Worm (Caenorhabditis elegans): ENCODE results near the gene copd-1.

Gene copd-1

ce11 chrIII:6624872-6625271, at the start of gene copd-1:
TSS of gene copd-1 (minus strand) at chrIII:6624972.
- TF ChIP-seq unc-62 (GFP tag; optimal IDR thresholded peaks at IDR 0.05) = no peak

ce11 chrIII:6670737-6671242, 46.0 kb upstream of the copd-1 start:
- no peak for TF ChIP-seq unc-62 (GFP tag; optimal IDR thresholded peaks at IDR 0.05)

ce11 chrIII:6655830-6656229, 31.1 kb upstream of the copd-1 start:
- TF ChIP-seq unc-62 (GFP tag; optimal IDR thresholded peaks at IDR 0.05) = no peak

DNA sequence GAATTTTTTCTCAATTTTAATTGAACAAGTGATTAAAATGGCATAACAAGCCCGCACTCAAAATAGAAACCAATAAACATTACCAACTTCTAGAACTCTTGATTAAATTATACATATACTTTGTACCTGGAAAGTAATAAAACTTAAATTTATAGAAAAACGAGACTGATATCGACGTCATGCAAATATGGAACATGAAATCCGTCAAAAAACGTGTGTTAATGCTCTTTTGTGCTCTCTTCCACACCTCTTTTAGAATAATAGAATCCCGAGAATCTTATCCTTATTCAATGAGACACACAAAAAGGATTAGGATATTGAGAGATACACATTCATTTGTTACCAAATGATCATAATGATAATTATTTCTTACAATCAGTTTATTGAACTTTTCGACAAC, 29.2 kb upstream of the copd-1 start:
- TF ChIP-seq unc-62 (GFP tag; optimal IDR thresholded peaks at IDR 0.05) = no peak

- no peak for TF ChIP-seq unc-62 (GFP tag; optimal IDR thresholded peaks at IDR 0.05)
Observed at ce11 chrIII:6651983-6652382, 27.2 kb upstream of the copd-1 start, which contains the start of gene pdfr-1. TSS of gene pdfr-1 (minus strand) at chrIII:6652083.

DNA sequence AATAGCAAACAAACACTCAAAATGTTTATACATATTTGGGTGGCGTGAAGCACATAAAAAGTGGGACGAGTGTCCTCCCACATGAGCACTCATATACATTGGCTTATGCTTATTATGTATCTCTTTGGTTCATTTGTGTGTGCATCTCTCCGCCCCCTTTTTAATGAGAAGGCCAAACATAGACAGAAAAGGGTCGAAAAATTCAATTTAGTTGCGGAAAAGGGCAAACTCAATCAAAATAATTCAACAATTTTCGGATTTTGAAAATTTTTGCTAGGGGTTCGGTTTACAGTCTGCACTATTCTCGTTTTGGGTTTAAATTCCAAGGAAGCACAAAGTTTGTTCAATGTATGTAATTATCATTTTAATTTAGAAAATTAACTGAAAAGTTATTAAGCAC, 22.8 kb upstream of the copd-1 start:
- no peak for TF ChIP-seq unc-62 (GFP tag; optimal IDR thresholded peaks at IDR 0.05)

DNA sequence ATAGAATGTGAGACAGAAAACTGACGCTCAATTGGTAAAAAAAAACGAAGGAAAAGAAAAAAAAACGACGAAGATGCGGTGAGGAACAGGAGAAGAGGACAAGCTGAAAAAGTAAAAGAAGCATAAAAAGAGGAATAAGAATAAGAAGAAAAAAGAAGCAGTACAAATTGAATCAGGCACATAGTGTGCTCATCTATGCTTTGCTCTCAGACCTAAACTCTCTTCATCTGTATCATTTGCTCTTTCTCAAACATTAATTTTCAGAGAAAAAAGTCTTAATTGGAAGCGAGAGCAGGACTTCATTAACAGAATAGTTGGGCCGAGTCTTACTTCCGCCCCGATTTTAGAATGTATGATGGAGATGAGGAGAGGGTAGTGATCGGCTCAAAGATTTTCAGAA, 22.1 kb upstream of the copd-1 start:
- no peak for TF ChIP-seq unc-62 (GFP tag; optimal IDR thresholded peaks at IDR 0.05)

- no peak for TF ChIP-seq unc-62 (GFP tag; optimal IDR thresholded peaks at IDR 0.05)
Observed at ce11 chrIII:6645305-6645704, 20.5 kb upstream of the copd-1 start.

DNA sequence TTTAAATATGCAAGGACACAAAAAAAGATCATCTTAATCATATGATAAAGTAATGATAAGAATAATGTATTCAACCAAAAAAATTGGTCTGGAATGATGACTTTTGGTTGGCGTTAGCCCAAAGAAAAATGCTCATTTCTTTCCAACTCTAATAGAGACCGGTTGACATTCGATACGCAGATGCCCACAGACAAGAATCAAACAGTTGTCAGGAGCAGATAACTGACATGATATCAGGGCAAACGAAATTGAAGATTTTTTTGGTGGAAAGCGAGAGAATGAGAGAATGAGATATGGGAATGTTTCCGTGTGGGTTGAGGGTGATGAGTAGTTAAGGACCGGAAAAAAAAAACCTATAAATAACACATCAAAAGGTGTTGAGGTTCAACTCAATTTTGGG, 14.3 kb upstream of the copd-1 start:
- TF ChIP-seq unc-62 (GFP tag; optimal IDR thresholded peaks at IDR 0.05) = no peak

DNA sequence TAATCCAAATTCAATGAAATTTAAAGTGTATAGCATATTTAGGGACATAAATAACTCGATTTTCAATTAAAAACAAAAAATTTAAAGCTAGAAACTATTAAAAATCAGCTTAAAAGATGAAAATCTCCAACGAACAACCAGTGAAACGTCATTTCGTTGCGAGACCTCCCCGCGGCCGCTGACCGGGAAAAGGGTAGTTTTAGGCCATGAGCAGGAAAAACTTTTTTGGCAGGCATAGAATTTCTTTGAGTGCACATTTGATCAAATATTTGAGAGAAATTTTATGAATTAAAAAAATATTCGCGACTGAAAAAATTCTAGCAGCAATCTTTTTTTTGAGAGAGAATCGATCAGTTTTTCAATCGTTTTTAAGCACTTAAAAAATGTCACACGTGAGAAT, 545 bp upstream of the copd-1 start:
- TF ChIP-seq unc-62 (GFP tag; optimal IDR thresholded peaks at IDR 0.05) = no peak

DNA sequence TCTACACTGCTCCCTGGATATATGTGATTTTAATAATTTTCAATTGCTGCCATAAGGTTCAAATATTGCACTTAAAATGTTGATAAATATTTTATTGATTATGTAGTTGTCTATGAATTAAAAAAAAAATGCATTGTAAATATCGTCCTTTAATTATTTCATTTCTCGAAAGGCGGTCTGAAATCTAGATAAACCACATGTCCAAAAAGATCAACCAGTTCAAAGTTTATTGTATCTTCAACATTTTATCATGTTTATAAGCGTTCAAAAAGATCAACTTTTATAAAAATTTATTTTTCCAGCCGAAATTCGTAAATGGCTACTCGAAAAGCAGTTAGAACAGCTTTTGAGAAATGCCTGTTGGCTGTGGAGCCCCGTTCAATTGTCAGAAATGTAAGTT, 4.8 kb downstream of the copd-1 start, which contains the start of gene C13B9.2:
C13B9.2 (plus strand) TSS at position 301 of the 400 bp plus-strand sequence.
- no peak for TF ChIP-seq unc-62 (GFP tag; optimal IDR thresholded peaks at IDR 0.05)

- no peak for TF ChIP-seq unc-62 (GFP tag; optimal IDR thresholded peaks at IDR 0.05)
Observed at ce11 chrIII:6615064-6615463, 9.7 kb downstream of the copd-1 start, which contains the start of gene cmtr-2. TSS of gene cmtr-2 (plus strand) at chrIII:6615414.

DNA sequence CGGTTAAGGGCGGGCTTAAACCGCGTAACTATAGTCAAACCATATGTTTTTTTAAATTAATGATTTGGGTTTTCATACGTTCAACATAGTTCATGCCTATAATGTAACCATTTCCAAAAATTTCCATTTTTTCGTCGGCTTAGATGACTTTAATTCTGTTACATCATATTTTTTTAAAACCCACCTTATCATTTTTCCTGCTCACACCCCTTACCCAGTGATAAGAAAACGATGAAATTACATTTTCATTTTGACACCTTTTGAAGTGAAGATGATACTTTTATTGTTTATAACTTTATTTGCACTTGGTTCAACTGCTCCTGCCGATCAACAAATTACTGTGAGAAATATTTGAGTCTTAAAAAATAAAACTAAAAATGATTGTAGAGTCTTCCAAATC, 12.5 kb downstream of the copd-1 start, which contains the start of gene ctsa-4.2:
ctsa-4.2 (plus strand) TSS at position 247 of the 400 bp plus-strand sequence.
- no peak for TF ChIP-seq unc-62 (GFP tag; optimal IDR thresholded peaks at IDR 0.05)

DNA sequence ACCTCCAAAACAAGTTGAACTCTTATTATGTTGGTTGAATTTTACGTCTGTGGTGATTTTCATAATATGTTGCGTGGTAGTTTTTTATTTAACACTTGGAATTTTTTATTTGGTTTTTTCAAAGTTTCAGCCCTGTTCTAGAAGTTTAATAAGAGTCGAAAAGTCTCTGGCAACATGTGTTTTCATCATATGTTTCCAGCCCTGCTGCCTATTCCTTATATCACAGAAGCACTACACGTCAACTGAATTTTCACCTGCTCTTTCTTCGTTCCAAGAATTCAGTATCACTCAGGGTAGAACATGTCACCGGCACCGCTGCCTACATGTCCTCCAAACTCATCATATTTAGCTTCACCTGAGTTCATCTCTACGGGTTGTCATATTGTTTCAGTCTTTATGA, 14.2 kb downstream of the copd-1 start, which contains the start of gene srh-40:
srh-40 (plus strand) TSS at position 301 of the 400 bp plus-strand sequence.
- TF ChIP-seq unc-62 (GFP tag; optimal IDR thresholded peaks at IDR 0.05) = no peak

- TF ChIP-seq unc-62 (GFP tag; optimal IDR thresholded peaks at IDR 0.05) = no peak
Observed at ce11 chrIII:6608101-6608672, 16.6 kb downstream of the copd-1 start, which contains the start of the genes mdh-2 and F20H11.4. TSS of gene mdh-2 (minus strand) at chrIII:6608106. TSS of gene F20H11.4 (plus strand) at chrIII:6608622.

- no peak for TF ChIP-seq unc-62 (GFP tag; optimal IDR thresholded peaks at IDR 0.05)
Observed at ce11 chrIII:6607646-6608045, 17.1 kb downstream of the copd-1 start.

- no peak for TF ChIP-seq unc-62 (GFP tag; optimal IDR thresholded peaks at IDR 0.05)
Observed at ce11 chrIII:6607067-6607466, 17.7 kb downstream of the copd-1 start.

All from whole organism, dauer.